Fruit fly (Drosophila melanogaster): ENCODE results near the gene CG33966.

- TF ChIP-seq bab1 (GFP tag; optimal IDR thresholded peaks at IDR 0.05) (no peak), CG14711 (tag; optimal IDR thresholded peaks at IDR 0.05) (no peak), CG33017 (tag; optimal IDR thresholded peaks at IDR 0.05) (no peak), toe (GFP tag; optimal IDR thresholded peaks at IDR 0.05) (no peak), Hr96 (GFP tag; optimal IDR thresholded peaks at IDR 0.05) (no peak), CG12768 (GFP tag; optimal IDR thresholded peaks at IDR 0.05) (no peak), Crg-1 (GFP tag; optimal IDR thresholded peaks at IDR 0.05) (no peak), CG11617 (GFP tag; optimal IDR thresholded peaks at IDR 0.05) (no peak), cic (GFP tag; optimal IDR thresholded peaks at IDR 0.05) (no peak), pad (GFP tag; optimal IDR thresholded peaks at IDR 0.05) (no peak), kay (GFP tag; ENCODE audit: borderline replicate concordance) (no peak)
Observed at dm6 chr3L:1227303-1227797, 6.6 kb upstream of the CG33966 start, which contains the start of gene LysS.

Data from whole organism, adult.